Worm (Caenorhabditis elegans) whole organism, midembryonic: Measurements from ENCODE around the gene C16C8.9.

ENCODE experiments used
- T22C8.4 ChIP-seq: fragments of 200-800 bp; sonication (Bioruptor generic); IDR thresholded peaks from 2 replicates; pipeline ENCODE4 v1.3.6; 2022; ENCODE audit warnings: missing genetic modification characterization, missing compliant biosample characterization
- klf-2 ChIP-seq: fragments of 200-800 bp; sonication (Bioruptor generic); conservative IDR thresholded peaks from 2 replicates; pipeline ENCODE4 v1.3.6; 2022; ENCODE audit warnings: missing genetic modification reagents, missing genetic modification characterization, missing compliant biosample characterization
- med-1 ChIP-seq: sonication (generic microtip); optimal IDR thresholded peaks from 2 replicates; lab custom pipeline; 2017; ENCODE audit warnings: missing genetic modification characterization, mild to moderate bottlenecking, missing compliant biosample characterization, antibody characterized with exemption, missing genetic modification reagents; ENCODE audit not compliant: insufficient read depth
- ref-1 ChIP-seq: fragments of 200-800 bp; sonication (Bioruptor generic); conservative IDR thresholded peaks from 2 replicates; pipeline ENCODE4 v1.3.6; 2022; ENCODE audit warnings: missing genetic modification reagents, missing genetic modification characterization, missing compliant biosample characterization
- ztf-23 ChIP-seq: fragments of 200-800 bp; sonication (Bioruptor generic); IDR thresholded peaks from 2 replicates; pipeline ENCODE4 v1.3.6; 2022; ENCODE audit warnings: missing genetic modification reagents, missing genetic modification characterization, missing compliant biosample characterization
- ztf-29 ChIP-seq: fragments of 200-800 bp; sonication (Bioruptor generic); IDR thresholded peaks from 2 replicates; pipeline ENCODE4 v1.3.6; 2022; ENCODE audit warnings: missing genetic modification reagents, missing genetic modification characterization, missing compliant biosample characterization

- TF ChIP-seq klf-2 (GFP tag; lab: Robert Waterston, UW) (no peak), med-1 (GFP tag; lab: Kevin White, UChicago) (no peak), ztf-23 (no peak), ztf-29 (GFP tag; lab: Robert Waterston, UW) (no peak), ref-1 (no peak), T22C8.4 (GFP tag; lab: Robert Waterston, UW) (no peak)
These were observed 19.8 kb downstream of the C16C8.9 start, which contains the start of gene C16C8.22 for ce11 chrII:3443154-3443553.
